Fruit fly (Drosophila melanogaster): ENCODE data around the gene Sbat.
A peak's percentile ranks its signal among the peaks of the same experiment; 100 is the strongest.

Sbat gene

DNA sequence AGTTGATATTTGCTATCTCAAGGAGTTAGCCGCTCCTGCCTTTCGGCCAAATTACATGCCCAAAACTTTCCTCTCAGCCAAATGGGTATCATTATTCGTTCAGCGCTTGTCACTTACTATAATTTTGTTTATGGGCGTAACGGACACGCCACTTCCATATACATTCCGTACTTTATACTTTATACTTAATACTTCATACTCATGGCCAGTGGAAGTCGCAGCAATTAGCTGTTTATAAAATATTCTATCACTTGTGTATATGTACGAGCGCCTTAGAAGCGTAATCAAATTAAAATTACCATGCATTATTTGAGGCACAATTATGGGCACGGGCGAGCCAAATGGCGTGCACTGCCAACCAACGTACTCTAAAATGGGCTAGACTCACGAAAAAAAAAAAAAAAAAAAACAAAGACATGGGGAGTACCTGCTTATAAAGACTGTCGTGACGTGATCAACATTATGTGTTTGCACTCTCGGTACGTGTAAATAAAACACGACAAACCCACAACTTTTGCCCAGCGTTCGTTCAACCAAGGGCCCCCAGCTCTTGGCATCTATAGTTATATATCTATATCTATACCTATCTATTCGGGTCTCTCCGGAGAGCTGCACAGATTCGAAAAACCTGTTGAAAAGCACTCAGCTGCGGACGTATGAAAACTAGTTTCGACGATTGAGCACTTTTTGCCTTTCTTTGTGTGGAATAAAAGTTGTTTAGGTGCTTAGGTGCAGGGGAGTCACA is 16.8 kb upstream of the Sbat start (continued):
- 0 out of 3 replicates have a peak, but pooled peaks have one; percentile 30 for TF ChIP-seq otp (GFP tag; IDR thresholded peaks at IDR 0.05)
- TF ChIP-seq Drgx (GFP tag; IDR thresholded peaks at IDR 0.05), result no peak
- TF ChIP-seq ab (GFP tag; optimal IDR thresholded peaks at IDR 0.05), result no peak
- peak; percentile 43; the same call in 1 of the 2 replicates for TF ChIP-seq vvl (GFP tag; IDR thresholded peaks at IDR 0.05)
- TF ChIP-seq CG7271 (tag; optimal IDR thresholded peaks at IDR 0.05), result no peak
- TF ChIP-seq slbo (GFP tag; IDR thresholded peaks at IDR 0.05), result no peak
- no peak for TF ChIP-seq Bgb (GFP tag; IDR thresholded peaks at IDR 0.05; ENCODE audit: partially characterized antibody)
- no peak for TF ChIP-seq Oaz (GFP tag; IDR thresholded peaks at IDR 0.05)
- no peak for TF ChIP-seq unc-4 (GFP tag; IDR thresholded peaks at IDR 0.05; ENCODE audit: partially characterized antibody)
- TF ChIP-seq CG8478 (optimal IDR thresholded peaks at IDR 0.05), result no peak
- peak; percentile 57 for TF ChIP-seq sob (GFP tag; IDR thresholded peaks at IDR 0.05)
- TF ChIP-seq CG2875 (GFP tag; optimal IDR thresholded peaks at IDR 0.05), result no peak
- TF ChIP-seq Deaf1 (tag; optimal IDR thresholded peaks at IDR 0.05), result no peak
- no peak for TF ChIP-seq H2.0 (GFP tag; IDR thresholded peaks at IDR 0.05)
- no peak for TF ChIP-seq zfh2 (GFP tag; optimal IDR thresholded peaks at IDR 0.05)
- TF ChIP-seq CG4404 (GFP tag; IDR thresholded peaks at IDR 0.05), result no peak
- no peak for TF ChIP-seq inv (GFP tag; IDR thresholded peaks at IDR 0.05; ENCODE audit: partially characterized antibody)
- peak; percentile 96 for TF ChIP-seq kni (GFP tag; optimal IDR thresholded peaks at IDR 0.05)
- no peak for TF ChIP-seq CG31441 (GFP tag; IDR thresholded peaks at IDR 0.05)
- TF ChIP-seq insv (GFP tag; optimal IDR thresholded peaks at IDR 0.05), result no peak
- TF ChIP-seq CG4854 (GFP tag; optimal IDR thresholded peaks at IDR 0.05), result no peak
- TF ChIP-seq Dfd (GFP tag; optimal IDR thresholded peaks at IDR 0.05), result no peak
- TF ChIP-seq tap (tag; optimal IDR thresholded peaks at IDR 0.05), result no peak
- TF ChIP-seq CG12744 (GFP tag; optimal IDR thresholded peaks at IDR 0.05), result no peak
- no peak for TF ChIP-seq bab2 (GFP tag; optimal IDR thresholded peaks at IDR 0.05)
- TF ChIP-seq lilli (GFP tag; optimal IDR thresholded peaks at IDR 0.05), result no peak
- TF ChIP-seq dysf (GFP tag; IDR thresholded peaks at IDR 0.05), result no peak; the same call in 2 of the 3 replicates
- TF ChIP-seq Six4 (GFP tag; optimal IDR thresholded peaks at IDR 0.05), result no peak
- TF ChIP-seq CG8359 (GFP tag; optimal IDR thresholded peaks at IDR 0.05; ENCODE audit: borderline replicate concordance), result no peak
- TF ChIP-seq da (GFP tag; optimal IDR thresholded peaks at IDR 0.05), result no peak
- no peak for TF ChIP-seq nmo (GFP tag; optimal IDR thresholded peaks at IDR 0.05)
- TF ChIP-seq org-1 (GFP tag; optimal IDR thresholded peaks at IDR 0.05), result no peak
- TF ChIP-seq Ssrp (tag; optimal IDR thresholded peaks at IDR 0.05), result no peak
- TF ChIP-seq CG9876 (GFP tag; optimal IDR thresholded peaks at IDR 0.05), result no peak
- no peak for TF ChIP-seq Opbp (GFP tag; IDR thresholded peaks at IDR 0.05; ENCODE audit: partially characterized antibody)
- peak; percentile 91; the same call in 3 of the 4 replicates for TF ChIP-seq chinmo (GFP tag; IDR thresholded peaks at IDR 0.05; ENCODE audit: partially characterized antibody)
- TF ChIP-seq fd3F (GFP tag; optimal IDR thresholded peaks at IDR 0.05), result no peak
- peak; percentile 52 for TF ChIP-seq mirr (GFP tag; optimal IDR thresholded peaks at IDR 0.05)
- TF ChIP-seq CG11695 (GFP tag; IDR thresholded peaks at IDR 0.05), result 0 out of 3 replicates have a peak, but pooled peaks have one; percentile 12
- TF ChIP-seq pzg (GFP tag; optimal IDR thresholded peaks at IDR 0.05), result no peak
- TF ChIP-seq CG6791 (GFP tag; IDR thresholded peaks at IDR 0.05; ENCODE audit: partially characterized antibody), result no peak; the same call in 2 of the 3 replicates
- TF ChIP-seq bbx (GFP tag; IDR thresholded peaks at IDR 0.05; ENCODE audit: partially characterized antibody), result 0 out of 2 replicates have a peak, but pooled peaks have one; percentile 34
- TF ChIP-seq CG10959 (GFP tag; IDR thresholded peaks at IDR 0.05), result no peak
- no peak; the same call in 1 of the 3 replicates for TF ChIP-seq CG2199 (GFP tag; IDR thresholded peaks at IDR 0.05)
- TF ChIP-seq B-H2 (GFP tag; optimal IDR thresholded peaks at IDR 0.05), result no peak
- TF ChIP-seq Ptx1 (GFP tag; IDR thresholded peaks at IDR 0.05), result no peak
- TF ChIP-seq shn (GFP tag; optimal IDR thresholded peaks at IDR 0.05), result no peak
- no peak for TF ChIP-seq Antp (GFP tag; optimal IDR thresholded peaks at IDR 0.05)
- TF ChIP-seq crc (GFP tag; optimal IDR thresholded peaks at IDR 0.05), result no peak
- no peak for TF ChIP-seq toy (GFP tag; IDR thresholded peaks at IDR 0.05)
